Worm (Caenorhabditis elegans): ENCODE results near the gene prmt-4.
A peak's percentile ranks its signal among the peaks of the same experiment; 100 is the strongest.

Gene prmt-4

DNA sequence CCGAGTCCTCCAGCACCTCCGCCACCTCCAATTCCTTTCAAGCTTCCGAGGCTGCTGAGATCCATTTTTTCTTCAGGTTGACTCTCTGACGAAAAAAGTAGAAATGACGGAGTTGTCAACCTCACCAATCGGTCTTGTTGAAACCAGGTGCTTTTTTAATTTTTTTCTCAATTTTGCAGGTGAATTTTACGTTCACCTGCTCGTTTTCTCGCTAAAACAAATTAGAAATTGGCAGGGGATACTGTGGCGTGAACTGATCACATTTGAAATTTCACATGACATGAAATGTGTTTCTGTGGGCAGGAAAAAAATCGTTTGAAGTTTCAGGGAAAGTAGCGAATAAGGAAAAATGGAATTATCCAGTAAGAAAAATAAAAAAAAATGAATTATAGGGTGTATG, 11.1 kb downstream of the prmt-4 start, which contains the start of gene C18H7.6:
Gene C18H7.6 (minus strand): TSS at position 104 of the 400 bp plus-strand sequence.
- no peak for TF ChIP-seq ets-7 (tag; optimal IDR thresholded peaks at IDR 0.05)
- TF ChIP-seq tbx-37 (GFP tag; conservative IDR thresholded peaks at IDR 0.05): no peak
- TF ChIP-seq pes-1 (GFP tag; IDR thresholded peaks at IDR 0.05): no peak
- no peak for TF ChIP-seq tra-4 (tag; optimal IDR thresholded peaks at IDR 0.05)
- TF ChIP-seq tbx-11 (GFP tag; IDR thresholded peaks at IDR 0.05): no peak
- no peak for TF ChIP-seq hmg-4 (GFP tag; optimal IDR thresholded peaks at IDR 0.05)

DNA sequence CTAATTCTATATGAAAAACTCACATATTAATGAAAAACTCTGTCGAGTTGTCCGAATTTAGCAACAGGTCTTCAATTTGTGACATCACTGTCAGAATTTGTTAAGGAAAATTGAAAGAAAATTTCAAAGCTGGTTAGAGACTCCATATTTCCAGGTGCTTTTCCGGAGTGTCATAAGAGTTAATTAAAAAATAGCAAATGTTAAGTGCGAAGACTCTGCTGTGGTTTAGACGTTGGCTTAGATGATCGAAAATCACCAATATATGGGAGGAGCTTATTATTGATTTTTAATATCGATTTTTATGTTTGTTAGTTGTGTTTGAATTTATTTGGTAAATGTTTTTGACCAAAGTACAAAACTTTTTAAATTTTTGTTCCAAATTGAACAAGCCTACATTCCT, 15.7 kb downstream of the prmt-4 start, which contains the start of gene C18H7.12:
Gene C18H7.12 (minus strand): TSS at position 101 of the 400 bp plus-strand sequence.
- no peak for TF ChIP-seq flt-1 (GFP tag; IDR thresholded peaks at IDR 0.05)
- TF ChIP-seq ets-7 (tag; optimal IDR thresholded peaks at IDR 0.05): no peak
- TF ChIP-seq aly-1 (tag; optimal IDR thresholded peaks at IDR 0.05): no peak
- TF ChIP-seq F13C5.2 (tag; optimal IDR thresholded peaks at IDR 0.05): no peak
- no peak for TF ChIP-seq ama-1 (optimal IDR thresholded peaks at IDR 0.05)
- TF ChIP-seq tbx-11 (GFP tag; IDR thresholded peaks at IDR 0.05): no peak
- TF ChIP-seq tbx-37 (GFP tag; conservative IDR thresholded peaks at IDR 0.05): no peak
- no peak for TF ChIP-seq sea-1 (GFP tag; conservative IDR thresholded peaks at IDR 0.05)
- no peak for TF ChIP-seq ceh-36 (tag; optimal IDR thresholded peaks at IDR 0.05)
- no peak for TF ChIP-seq pes-1 (GFP tag; IDR thresholded peaks at IDR 0.05)
- no peak for TF ChIP-seq ceh-13 (GFP tag; optimal IDR thresholded peaks at IDR 0.05)
- TF ChIP-seq B0310.2 (tag; optimal IDR thresholded peaks at IDR 0.05): no peak
- TF ChIP-seq tra-4 (tag; optimal IDR thresholded peaks at IDR 0.05): no peak
- TF ChIP-seq hmg-4 (GFP tag; optimal IDR thresholded peaks at IDR 0.05): no peak
- TF ChIP-seq hnd-1 (tag; optimal IDR thresholded peaks at IDR 0.05): no peak
- no peak for TF ChIP-seq scrt-1 (GFP tag; IDR thresholded peaks at IDR 0.05)
- TF ChIP-seq hmbx-1 (tag; optimal IDR thresholded peaks at IDR 0.05): no peak

DNA sequence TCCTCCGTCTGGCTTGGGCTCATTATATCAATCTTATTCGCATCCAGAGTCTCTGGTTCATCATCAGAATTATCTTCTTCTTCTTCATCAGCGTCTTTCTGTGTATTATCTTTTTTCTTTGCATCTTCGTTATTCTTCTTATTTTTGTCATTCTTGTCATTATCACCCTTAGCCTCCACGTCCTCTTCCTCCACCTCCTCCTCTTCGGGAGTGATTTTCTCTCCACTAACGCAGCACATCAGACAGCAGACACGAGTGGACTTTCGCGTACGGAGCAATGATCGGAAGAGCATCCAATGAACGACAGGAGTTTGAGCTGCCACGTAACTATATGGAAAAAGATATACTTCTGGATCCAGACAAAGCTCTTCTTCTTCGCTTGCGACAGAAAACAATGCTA, 19.4 kb downstream of the prmt-4 start:
- TF ChIP-seq flt-1 (GFP tag; IDR thresholded peaks at IDR 0.05): no peak
- TF ChIP-seq hnd-1 (tag; optimal IDR thresholded peaks at IDR 0.05): no peak
- no peak for TF ChIP-seq ceh-36 (tag; optimal IDR thresholded peaks at IDR 0.05)
- no peak for TF ChIP-seq hmg-4 (GFP tag; optimal IDR thresholded peaks at IDR 0.05)
- TF ChIP-seq sea-1 (GFP tag; conservative IDR thresholded peaks at IDR 0.05): no peak
- TF ChIP-seq ets-7 (tag; optimal IDR thresholded peaks at IDR 0.05): no peak
- no peak for TF ChIP-seq ceh-13 (GFP tag; optimal IDR thresholded peaks at IDR 0.05)
- TF ChIP-seq F13C5.2 (tag; optimal IDR thresholded peaks at IDR 0.05): no peak
- TF ChIP-seq pes-1 (GFP tag; IDR thresholded peaks at IDR 0.05): no peak
- TF ChIP-seq B0310.2 (tag; optimal IDR thresholded peaks at IDR 0.05): no peak
- no peak for TF ChIP-seq scrt-1 (GFP tag; IDR thresholded peaks at IDR 0.05)
- no peak for TF ChIP-seq tbx-37 (GFP tag; conservative IDR thresholded peaks at IDR 0.05)
- no peak for TF ChIP-seq ama-1 (optimal IDR thresholded peaks at IDR 0.05)
- no peak for TF ChIP-seq aly-1 (tag; optimal IDR thresholded peaks at IDR 0.05)
- no peak for TF ChIP-seq hmbx-1 (tag; optimal IDR thresholded peaks at IDR 0.05)
- no peak for TF ChIP-seq tra-4 (tag; optimal IDR thresholded peaks at IDR 0.05)
- no peak for TF ChIP-seq tbx-11 (GFP tag; IDR thresholded peaks at IDR 0.05)

DNA sequence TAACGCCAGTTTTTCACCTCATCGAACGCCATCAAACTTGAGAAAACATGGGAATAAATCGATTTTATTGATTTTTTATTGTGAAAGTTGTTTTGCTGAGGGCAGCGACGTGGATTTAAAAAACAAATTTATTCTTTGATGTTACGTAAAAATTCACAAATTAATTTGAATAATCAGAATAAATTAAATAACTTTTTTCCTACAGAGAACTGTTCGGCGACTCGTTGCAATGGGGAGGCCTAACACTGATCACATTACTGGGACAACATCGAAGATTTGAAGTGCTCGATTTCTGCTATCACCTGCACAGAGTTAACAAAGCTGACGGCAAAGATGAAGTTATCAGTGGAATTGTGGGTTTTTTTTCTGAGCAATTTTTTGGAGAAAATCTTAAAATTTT, 21.3 kb downstream of the prmt-4 start, which contains the start of gene F56A11.6:
Gene F56A11.6 (minus strand): TSS at position 101 of the 400 bp plus-strand sequence.
- TF ChIP-seq hnd-1 (tag; optimal IDR thresholded peaks at IDR 0.05) (no peak), B0310.2 (tag; optimal IDR thresholded peaks at IDR 0.05) (no peak), ets-7 (tag; optimal IDR thresholded peaks at IDR 0.05) (no peak), flt-1 (GFP tag; IDR thresholded peaks at IDR 0.05) (no peak), tbx-37 (GFP tag; conservative IDR thresholded peaks at IDR 0.05) (no peak), ama-1 (optimal IDR thresholded peaks at IDR 0.05) (no peak), ceh-36 (tag; optimal IDR thresholded peaks at IDR 0.05) (no peak), scrt-1 (GFP tag; IDR thresholded peaks at IDR 0.05) (no peak), aly-1 (tag; optimal IDR thresholded peaks at IDR 0.05) (no peak), hmbx-1 (tag; optimal IDR thresholded peaks at IDR 0.05) (no peak), tbx-11 (GFP tag; IDR thresholded peaks at IDR 0.05) (no peak), F13C5.2 (tag; optimal IDR thresholded peaks at IDR 0.05) (no peak), pes-1 (GFP tag; IDR thresholded peaks at IDR 0.05) (no peak), sea-1 (GFP tag; conservative IDR thresholded peaks at IDR 0.05) (no peak), ceh-13 (GFP tag; optimal IDR thresholded peaks at IDR 0.05) (no peak), tra-4 (tag; optimal IDR thresholded peaks at IDR 0.05) (no peak), hmg-4 (GFP tag; optimal IDR thresholded peaks at IDR 0.05) (no peak)

DNA sequence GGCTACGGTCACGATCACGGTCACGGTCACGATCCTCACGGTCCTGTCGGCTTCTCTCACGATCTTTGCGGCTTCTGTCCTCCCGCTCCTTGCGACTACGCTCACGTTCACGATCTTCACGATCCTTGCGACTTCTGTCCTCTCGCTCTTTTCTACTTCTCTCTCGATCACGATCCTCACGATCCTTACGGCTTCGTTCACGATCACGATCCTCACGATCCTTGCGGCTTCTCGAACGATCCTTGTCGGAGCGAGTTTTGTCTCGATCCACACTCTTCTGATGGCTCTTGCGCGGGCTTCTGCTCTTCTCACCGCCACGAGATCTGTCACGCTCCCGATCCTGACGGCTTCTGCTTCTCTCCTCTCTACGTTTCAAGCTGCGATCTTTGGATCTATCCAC, 22.9 kb downstream of the prmt-4 start:
- TF ChIP-seq ama-1 (optimal IDR thresholded peaks at IDR 0.05) (no peak), pes-1 (GFP tag; IDR thresholded peaks at IDR 0.05) (no peak), flt-1 (GFP tag; IDR thresholded peaks at IDR 0.05) (no peak), hnd-1 (tag; optimal IDR thresholded peaks at IDR 0.05) (no peak), ets-7 (tag; optimal IDR thresholded peaks at IDR 0.05) (no peak), ceh-13 (GFP tag; optimal IDR thresholded peaks at IDR 0.05) (no peak), sea-1 (GFP tag; conservative IDR thresholded peaks at IDR 0.05) (no peak)

DNA sequence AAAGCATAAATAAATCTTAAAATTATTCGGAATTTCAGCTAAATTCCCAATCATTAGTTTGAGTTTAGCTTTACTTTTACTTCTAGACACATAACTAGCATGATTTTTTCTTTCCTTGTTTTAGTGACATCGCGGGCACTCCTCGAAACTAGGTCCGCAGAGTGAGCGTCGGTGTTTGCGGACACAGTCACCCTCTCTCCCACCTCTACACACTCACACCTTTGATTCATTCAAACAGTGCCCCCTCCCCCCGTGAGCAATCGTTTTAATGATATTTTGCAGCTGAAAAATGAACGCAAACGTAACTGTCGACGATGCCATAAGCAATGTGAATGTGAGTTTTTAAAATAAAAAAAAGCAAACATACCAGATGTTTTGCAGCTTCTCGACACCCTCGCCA, 31.0 kb downstream of the prmt-4 start, which contains the start of gene gex-2:
Gene gex-2 (plus strand): TSS at position 283 of the 400 bp plus-strand sequence.
- TF ChIP-seq F13C5.2 (tag; optimal IDR thresholded peaks at IDR 0.05): peak; percentile 23
- no peak for TF ChIP-seq tbx-37 (GFP tag; conservative IDR thresholded peaks at IDR 0.05)
- peak; percentile 35; the same call in 1 of the 2 replicates for TF ChIP-seq pes-1 (GFP tag; IDR thresholded peaks at IDR 0.05)
- peak; percentile 54 for TF ChIP-seq hmg-4 (GFP tag; optimal IDR thresholded peaks at IDR 0.05)

DNA sequence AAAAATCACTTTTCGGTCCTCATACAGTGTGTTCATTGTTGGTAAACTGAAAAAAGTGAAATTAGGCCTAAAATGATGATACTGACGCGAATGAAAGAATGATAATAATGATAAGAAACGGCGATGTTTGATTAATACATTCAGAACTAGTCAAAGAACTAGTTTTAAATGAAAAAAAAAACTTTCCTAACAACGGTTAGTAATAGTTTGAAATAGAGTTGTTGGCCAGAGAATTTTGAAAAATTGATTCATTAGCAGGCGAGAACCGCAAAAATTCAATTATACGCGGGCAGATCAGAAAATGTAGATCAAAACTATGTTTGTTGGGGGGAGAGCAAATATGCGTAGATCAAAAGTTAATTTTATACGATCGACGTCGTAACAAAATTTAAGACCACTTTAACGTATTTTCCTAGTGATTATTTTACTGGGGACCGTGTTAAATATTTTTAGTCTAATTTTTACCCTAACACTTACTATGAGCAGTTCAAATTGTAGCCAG, 32.6 kb downstream of the prmt-4 start, which contains the start of gene F56A11.5:
Gene F56A11.5 (minus strand): TSS at position 51 of the 502 bp plus-strand sequence.
- no peak for TF ChIP-seq sea-1 (GFP tag; conservative IDR thresholded peaks at IDR 0.05)
- TF ChIP-seq scrt-1 (GFP tag; IDR thresholded peaks at IDR 0.05): no peak
- TF ChIP-seq ceh-36 (tag; optimal IDR thresholded peaks at IDR 0.05): no peak
- TF ChIP-seq hmbx-1 (tag; optimal IDR thresholded peaks at IDR 0.05): no peak
- no peak for TF ChIP-seq flt-1 (GFP tag; IDR thresholded peaks at IDR 0.05)
- TF ChIP-seq aly-1 (tag; optimal IDR thresholded peaks at IDR 0.05): no peak
- no peak for TF ChIP-seq hnd-1 (tag; optimal IDR thresholded peaks at IDR 0.05)
- no peak for TF ChIP-seq ets-7 (tag; optimal IDR thresholded peaks at IDR 0.05)
- no peak for TF ChIP-seq tbx-37 (GFP tag; conservative IDR thresholded peaks at IDR 0.05)
- no peak for TF ChIP-seq B0310.2 (tag; optimal IDR thresholded peaks at IDR 0.05)
- no peak for TF ChIP-seq tra-4 (tag; optimal IDR thresholded peaks at IDR 0.05)
- TF ChIP-seq F13C5.2 (tag; optimal IDR thresholded peaks at IDR 0.05): no peak
- TF ChIP-seq ama-1 (optimal IDR thresholded peaks at IDR 0.05): no peak
- TF ChIP-seq pes-1 (GFP tag; IDR thresholded peaks at IDR 0.05): no peak
- no peak for TF ChIP-seq hmg-4 (GFP tag; optimal IDR thresholded peaks at IDR 0.05)

All from whole organism, early embryonic.